Worm (Caenorhabditis elegans) whole organism, L3 larva: ENCODE measurements around the gene Y4C6B.3.
"Not testable (repeated sequence)": the region's sequence is repeated elsewhere in the genome, so short reads cannot be mapped to it uniquely, and the experiment has no call there.

Source experiments
- R02D3.7 ChIP-seq: fragments of 150-350 bp; optimal IDR thresholded peaks from 2 replicates; lab custom pipeline; 2014; ENCODE audit warnings: missing biosample characterization, missing genetic modification characterization
- ZK546.5 ChIP-seq: sonication (generic microtip); optimal IDR thresholded peaks from 2 replicates; lab custom pipeline; 2017; ENCODE audit warnings: missing biosample characterization, missing genetic modification characterization
- ama-1 ChIP-seq: fragments of 150-350 bp; optimal IDR thresholded peaks from 2 replicates; lab custom pipeline; 2018
- ceh-16 ChIP-seq: sonication (generic microtip); optimal IDR thresholded peaks from 2 replicates; lab custom pipeline; 2017; ENCODE audit warnings: missing biosample characterization, missing genetic modification characterization
- ceh-28 ChIP-seq: fragments of 150-350 bp; optimal IDR thresholded peaks from 2 replicates; lab custom pipeline; 2014; ENCODE audit warnings: missing biosample characterization, missing genetic modification reagents, missing genetic modification characterization
- ceh-82 ChIP-seq: fragments of 150-350 bp; optimal IDR thresholded peaks from 2 replicates; lab custom pipeline; 2014; ENCODE audit warnings: missing biosample characterization, missing genetic modification characterization
- ceh-9 ChIP-seq: sonication (generic microtip); optimal IDR thresholded peaks from 2 replicates; lab custom pipeline; 2018; ENCODE audit warnings: missing biosample characterization, missing genetic modification characterization
- daf-12 ChIP-seq: fragments of 150-350 bp; optimal IDR thresholded peaks from 2 replicates; lab custom pipeline; 2014; ENCODE audit warnings: missing biosample characterization, missing genetic modification reagents, missing genetic modification characterization
- egl-27 ChIP-seq: sonication (generic microtip); optimal IDR thresholded peaks from 4 replicates; lab custom pipeline; 2017; ENCODE audit warnings: missing biosample characterization, missing genetic modification reagents, missing genetic modification characterization
- elt-2 ChIP-seq: sonication (generic microtip); optimal IDR thresholded peaks from 2 replicates; lab custom pipeline; 2016; ENCODE audit warnings: missing genetic modification reagents, mild to moderate bottlenecking, missing genetic modification characterization, missing compliant biosample characterization
- elt-3 ChIP-seq, 3 experiments: fragments of 150-350 bp in 1 of 3; sonication (generic microtip) in 2 of 3; optimal IDR thresholded peaks; 2 replicates in 2 of 3; 4 replicates in 1 of 3; lab custom pipeline; 2014 to 2017; ENCODE audit warnings: missing biosample characterization in 3 of 3, missing genetic modification characterization in 3 of 3
- eor-1 ChIP-seq, 2 experiments: fragments of 150-350 bp; optimal IDR thresholded peaks; 2 replicates each; lab custom pipeline; 2014 to 2018; ENCODE audit warnings: missing biosample characterization in 2 of 2, missing genetic modification characterization in 2 of 2
- fkh-10 ChIP-seq: sonication (generic microtip); optimal IDR thresholded peaks from 2 replicates; lab custom pipeline; 2017; ENCODE audit warnings: missing biosample characterization, missing genetic modification reagents, missing genetic modification characterization
- fkh-2 ChIP-seq: fragments of 150-350 bp; optimal IDR thresholded peaks from 2 replicates; lab custom pipeline; 2014; ENCODE audit warnings: missing biosample characterization, missing genetic modification reagents, missing genetic modification characterization
- hmg-11 ChIP-seq: sonication (generic microtip); optimal IDR thresholded peaks from 2 replicates; lab custom pipeline; 2016; ENCODE audit warnings: missing genetic modification characterization, missing compliant biosample characterization
- jun-1 ChIP-seq: fragments of 150-350 bp; optimal IDR thresholded peaks from 2 replicates; lab custom pipeline; 2014; ENCODE audit warnings: missing biosample characterization, missing genetic modification reagents, missing genetic modification characterization
- lin-15B ChIP-seq: fragments of 150-350 bp; optimal IDR thresholded peaks from 2 replicates; lab custom pipeline; 2014; ENCODE audit warnings: missing biosample characterization, missing genetic modification characterization
- lin-39 ChIP-seq: fragments of 150-350 bp; optimal IDR thresholded peaks from 2 replicates; lab custom pipeline; 2018; ENCODE audit warnings: missing biosample characterization, missing genetic modification reagents, missing genetic modification characterization
- lsy-12 ChIP-seq: sonication (generic microtip); optimal IDR thresholded peaks from 2 replicates; lab custom pipeline; 2016; ENCODE audit warnings: mild to moderate bottlenecking, missing genetic modification characterization, missing compliant biosample characterization
- mdl-1 ChIP-seq: fragments of 150-350 bp; optimal IDR thresholded peaks from 2 replicates; lab custom pipeline; 2014; ENCODE audit warnings: missing biosample characterization, missing genetic modification characterization
- mml-1 ChIP-seq: fragments of 150-350 bp; sonication (generic microtip); optimal IDR thresholded peaks from 3 replicates; lab custom pipeline; 2014; ENCODE audit warnings: missing biosample characterization, missing genetic modification characterization
- nfya-1 ChIP-seq: sonication (generic microtip); optimal IDR thresholded peaks from 2 replicates; lab custom pipeline; 2017; ENCODE audit warnings: missing genetic modification characterization, mild to moderate bottlenecking, missing compliant biosample characterization, antibody characterized with exemption, moderate library complexity; ENCODE audit not compliant: insufficient read depth
- nhr-12 ChIP-seq: fragments of 150-350 bp; optimal IDR thresholded peaks from 2 replicates; lab custom pipeline; 2014; ENCODE audit warnings: missing biosample characterization, missing genetic modification characterization
- nhr-237 ChIP-seq: fragments of 150-350 bp; optimal IDR thresholded peaks from 2 replicates; lab custom pipeline; 2014; ENCODE audit warnings: missing biosample characterization, missing genetic modification characterization
- nhr-25 ChIP-seq: sonication (generic microtip); optimal IDR thresholded peaks from 2 replicates; lab custom pipeline; 2017; ENCODE audit warnings: missing biosample characterization, missing genetic modification characterization
- nhr-43 ChIP-seq: sonication (generic microtip); optimal IDR thresholded peaks from 2 replicates; lab custom pipeline; 2016; ENCODE audit warnings: mild to moderate bottlenecking, missing genetic modification characterization, missing compliant biosample characterization; ENCODE audit not compliant: poor library complexity, severe bottlenecking
- nhr-76 ChIP-seq: fragments of 150-350 bp; sonication (generic microtip); optimal IDR thresholded peaks from 5 replicates; lab custom pipeline; 2014; ENCODE audit warnings: missing biosample characterization, missing genetic modification characterization
- pha-4 ChIP-seq: fragments of 150-350 bp; optimal IDR thresholded peaks from 2 replicates; lab custom pipeline; 2014; ENCODE audit warnings: missing biosample characterization, missing genetic modification reagents, missing genetic modification characterization
- sea-2 ChIP-seq: fragments of 150-350 bp; sonication (generic microtip); optimal IDR thresholded peaks from 4 replicates; lab custom pipeline; 2014; ENCODE audit warnings: missing biosample characterization, missing genetic modification reagents, missing genetic modification characterization
- snpc-4 ChIP-seq: fragments of 150-350 bp; optimal IDR thresholded peaks from 2 replicates; lab custom pipeline; 2014; ENCODE audit warnings: missing biosample characterization, missing genetic modification characterization
- tbx-2 ChIP-seq: sonication (generic microtip); optimal IDR thresholded peaks from 2 replicates; lab custom pipeline; 2016; ENCODE audit warnings: mild to moderate bottlenecking, missing genetic modification characterization, missing compliant biosample characterization
- unc-39 ChIP-seq: sonication (generic microtip); optimal IDR thresholded peaks from 4 replicates; lab custom pipeline; 2017; ENCODE audit warnings: missing biosample characterization, missing genetic modification characterization
- ztf-4 ChIP-seq: fragments of 150-350 bp; optimal IDR thresholded peaks from 2 replicates; lab custom pipeline; 2014; ENCODE audit warnings: missing biosample characterization, missing genetic modification characterization

Gene Y4C6B.3

ce11 chrIV:5291207-5291606 lies 41.1 kb upstream of the Y4C6B.3 start:
- TF ChIP-seq R02D3.7 (tag; lab: Kevin White, UChicago) (no peak), ama-1 (lab: Kevin White, UChicago) (no peak), ceh-82 (tag; lab: Kevin White, UChicago) (no peak), fkh-10 (GFP tag; lab: Kevin White, UChicago) (no peak), sea-2 (GFP tag; lab: Kevin White, UChicago) (no peak)

- no peak for TF ChIP-seq elt-3 (tag; optimal IDR thresholded peaks at IDR 0.05; lab: Kevin White, UChicago)
- TF ChIP-seq nfya-1 (tag; lab: Kevin White, UChicago), result no peak
- TF ChIP-seq ztf-4, result no peak
- no peak for TF ChIP-seq ZK546.5
- no peak for TF ChIP-seq ceh-16 (tag; lab: Kevin White, UChicago)
- TF ChIP-seq eor-1 (tag; optimal IDR thresholded peaks at IDR 0.05; lab: Kevin White, UChicago), result no peak
- no peak for TF ChIP-seq ceh-9
- TF ChIP-seq, all 47 proteins: peak for 0
Measured at ce11 chrIV:5294467-5294866, 37.8 kb upstream of the Y4C6B.3 start.

ce11 chrIV:5295240-5295639 lies 37.0 kb upstream of the Y4C6B.3 start, which contains the start of gene msp-51:
Gene msp-51, minus strand, starts transcription at chrIV:5295340.
- TF ChIP-seq lin-39 (tag; lab: Kevin White, UChicago); ztf-4; hmg-11 (tag; lab: Kevin White, UChicago): not testable (repeated sequence)

ce11 chrIV:5297436-5298012 lies 34.8 kb upstream of the Y4C6B.3 start, which contains the start of the genes ZK354.6 and msp-113:
Gene ZK354.6, minus strand, starts transcription at chrIV:5297536.
Gene msp-113, plus strand, starts transcription at chrIV:5297962.
- TF ChIP-seq mdl-1 (no peak), ceh-28 (tag; lab: Kevin White, UChicago) (no peak), jun-1 (tag; lab: Kevin White, UChicago) (no peak), lin-39 (tag; lab: Kevin White, UChicago) (no peak), nhr-12 (tag; lab: Kevin White, UChicago) (no peak), fkh-2 (tag; lab: Kevin White, UChicago) (no peak), daf-12 (tag; lab: Kevin White, UChicago) (no peak), ztf-4 (no peak), pha-4 (tag; lab: Kevin White, UChicago) (no peak), lsy-12 (no peak), nhr-43 (tag; lab: Kevin White, UChicago) (no peak), lin-15B (no peak), fkh-10 (GFP tag; lab: Kevin White, UChicago) (no peak), R02D3.7 (tag; lab: Kevin White, UChicago) (no peak)

- TF ChIP-seq jun-1 (tag; lab: Kevin White, UChicago) (no peak), R02D3.7 (tag; lab: Kevin White, UChicago) (no peak), nhr-237 (no peak), lin-39 (tag; lab: Kevin White, UChicago) (no peak), ceh-28 (tag; lab: Kevin White, UChicago) (no peak), mml-1 (tag; lab: Kevin White, UChicago) (no peak), nhr-25 (no peak), tbx-2 (tag; lab: Kevin White, UChicago) (no peak), snpc-4 (tag; lab: Kevin White, UChicago) (no peak), egl-27 (no peak), unc-39 (no peak)
Measured at ce11 chrIV:5303030-5303429, 29.2 kb upstream of the Y4C6B.3 start, which contains the start of gene ZK354.7. Gene ZK354.7, minus strand, starts transcription at chrIV:5303130.

ce11 chrIV:5306040-5306439 lies 26.2 kb upstream of the Y4C6B.3 start, which contains the start of gene ZK354.8:
Gene ZK354.8, minus strand, starts transcription at chrIV:5306140.
- no peak for TF ChIP-seq mml-1 (tag; lab: Kevin White, UChicago)
- no peak for TF ChIP-seq nhr-43 (tag; lab: Kevin White, UChicago)
- no peak for TF ChIP-seq ceh-28 (tag; lab: Kevin White, UChicago)
- no peak for TF ChIP-seq fkh-2 (tag; lab: Kevin White, UChicago)
- no peak for TF ChIP-seq ama-1 (lab: Kevin White, UChicago)
- TF ChIP-seq elt-2 (tag; lab: Kevin White, UChicago), result no peak
- TF ChIP-seq nhr-76 (tag; lab: Kevin White, UChicago), result no peak
- TF ChIP-seq ZK546.5, result no peak
